Fruit fly (Drosophila melanogaster) whole organism, adult: ENCODE measurements around the gene Msp300.

Experiments
- CG14711 ChIP-seq: fragments of 200-800 bp; sonication (Bioruptor generic); optimal IDR thresholded peaks from 2 replicates; lab custom pipeline; 2018; ENCODE audit warnings: missing biosample characterization, mild to moderate bottlenecking, missing genetic modification characterization, moderate library complexity
- CG1620 ChIP-seq: fragments of 200-800 bp; sonication (Bioruptor generic); optimal IDR thresholded peaks from 2 replicates; lab custom pipeline; 2016; ENCODE audit warnings: missing biosample characterization, missing genetic modification characterization
- CG7045 ChIP-seq: fragments of 200-800 bp; sonication (Bioruptor generic); optimal IDR thresholded peaks from 2 replicates; lab custom pipeline; 2017; ENCODE audit warnings: missing biosample characterization, mild to moderate bottlenecking, missing genetic modification characterization
- CG7101 ChIP-seq: fragments of 200-800 bp; sonication (Bioruptor generic); optimal IDR thresholded peaks from 2 replicates; lab custom pipeline; 2018; ENCODE audit warnings: missing biosample characterization, mild to moderate bottlenecking, missing genetic modification characterization, moderate library complexity
- Clk ChIP-seq: fragments of 200-800 bp; sonication (Bioruptor generic); optimal IDR thresholded peaks from 2 replicates; lab custom pipeline; 2017; ENCODE audit warnings: missing biosample characterization, missing genetic modification characterization
- Crg-1 ChIP-seq: fragments of 200-800 bp; sonication (Bioruptor generic); optimal IDR thresholded peaks from 2 replicates; lab custom pipeline; 2016; ENCODE audit warnings: missing biosample characterization, missing genetic modification characterization
- Hr96 ChIP-seq: fragments of 200-800 bp; sonication (Bioruptor generic); optimal IDR thresholded peaks from 2 replicates; lab custom pipeline; 2016; ENCODE audit warnings: missing biosample characterization, missing genetic modification characterization
- cnc ChIP-seq, 2 experiments: fragments of >200 bp; optimal IDR thresholded peaks; 2 replicates each; lab custom pipeline; 2017
- kay ChIP-seq: fragments of 200-800 bp; sonication (Bioruptor generic); peaks from one replicate; lab custom pipeline; 2016; ENCODE audit warnings: missing biosample characterization, missing genetic modification characterization, borderline replicate concordance
- pad ChIP-seq: fragments of 200-800 bp; sonication (Bioruptor generic); optimal IDR thresholded peaks from 3 replicates; lab custom pipeline; 2017; ENCODE audit warnings: missing biosample characterization, missing genetic modification characterization, mild to moderate bottlenecking, moderate library complexity, missing genetic modification reagents
- toe ChIP-seq: fragments of 200-800 bp; sonication (Bioruptor generic); optimal IDR thresholded peaks from 2 replicates; lab custom pipeline; 2016; ENCODE audit warnings: missing biosample characterization, missing genetic modification characterization

DNA sequence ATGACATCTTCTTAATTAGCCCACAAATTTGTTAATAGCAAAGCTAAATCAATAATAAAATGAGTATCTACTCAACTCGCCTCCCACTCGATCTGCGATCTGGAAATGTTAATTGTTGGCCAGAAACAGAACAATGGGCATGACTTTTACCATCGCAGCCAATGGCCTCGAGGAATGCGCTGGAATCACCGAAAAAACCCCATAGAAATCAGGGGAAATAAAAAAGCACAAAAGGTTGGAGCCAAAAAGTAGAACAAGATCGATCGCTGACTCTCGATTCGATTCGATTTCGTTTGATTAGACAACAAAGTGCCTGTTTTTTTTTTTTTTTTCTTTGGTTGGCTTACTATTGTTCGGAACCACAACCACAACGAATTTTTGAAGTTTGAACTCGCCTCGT, 147.9 kb downstream of the Msp300 start:
- TF ChIP-seq CG14711 (no peak), toe (GFP tag; lab: Kevin White, UChicago) (no peak), Clk (GFP tag; lab: Kevin White, UChicago) (no peak), Crg-1 (GFP tag; lab: Kevin White, UChicago) (no peak), CG1620 (no peak), Hr96 (no peak), cnc (optimal IDR thresholded peaks at IDR 0.05; lab: Kevin White, UChicago) (no peak), pad (GFP tag; lab: Kevin White, UChicago) (no peak), kay (GFP tag; lab: Kevin White, UChicago) (peak; percentile 73), CG7045 (GFP tag; lab: Kevin White, UChicago) (no peak), CG7101 (tag; lab: Kevin White, UChicago) (no peak)
